Worm (Caenorhabditis elegans) whole organism, young adult: ENCODE measurements around the gene nhr-7.

Experiments used
- F57C9.4 ChIP-seq: sonication (generic microtip); optimal IDR thresholded peaks from 2 replicates; lab custom pipeline; 2017; ENCODE audit warnings: mild to moderate bottlenecking, missing genetic modification characterization, missing compliant biosample characterization
- ama-1 ChIP-seq, 3 experiments: fragments of 150-350 bp in 1 of 3; sonication (generic microtip) in 2 of 3; optimal IDR thresholded peaks; 2 replicates each; lab custom pipeline; 2014 to 2018; ENCODE audit warnings: missing biosample characterization in 2 of 3, missing genetic modification characterization in 2 of 3, missing genetic modification reagents in 2 of 3
- cebp-2 ChIP-seq: fragments of 200-800 bp; sonication (Bioruptor generic); IDR thresholded peaks from 2 replicates; pipeline ENCODE4 v1.3.6; 2022; ENCODE audit warnings: missing genetic modification characterization, missing compliant biosample characterization
- dox-1 ChIP-seq: fragments of 200-800 bp; sonication (Bioruptor generic); IDR thresholded peaks from 2 replicates; pipeline ENCODE4 v1.3.6; 2022; ENCODE audit warnings: missing genetic modification reagents, missing genetic modification characterization, missing compliant biosample characterization
- lin-35 ChIP-seq, 3 experiments: fragments of 150-350 bp in 2 of 3; sonication (generic microtip) in 1 of 3; optimal IDR thresholded peaks; 2 replicates each; lab custom pipeline; 2014 to 2018; ENCODE audit warnings: missing biosample characterization in 3 of 3, missing genetic modification characterization in 3 of 3, missing genetic modification reagents in 3 of 3
- snpc-3.4 ChIP-seq: sonication (generic microtip); optimal IDR thresholded peaks from 2 replicates; lab custom pipeline; 2017; ENCODE audit warnings: missing genetic modification characterization, mild to moderate bottlenecking, missing compliant biosample characterization, antibody characterized with exemption, moderate library complexity, missing genotype, missing genetic modification reagents
- snpc-4 ChIP-seq, 5 experiments: fragments of 150-350 bp in 1 of 5; sonication (generic microtip) in 4 of 5; optimal IDR thresholded peaks; 2 replicates each; lab custom pipeline; 2014 to 2018; ENCODE audit warnings: missing genetic modification characterization in 5 of 5, missing biosample characterization in 3 of 5, antibody characterized with exemption in 2 of 5, mild to moderate bottlenecking in 2 of 5, missing compliant biosample characterization in 2 of 5, missing genotype in 2 of 5, moderate library complexity in 2 of 5, missing genetic modification reagents in 1 of 5
- unc-130 ChIP-seq: sonication (generic microtip); optimal IDR thresholded peaks from 2 replicates; lab custom pipeline; 2016; ENCODE audit warnings: missing genetic modification reagents, missing genetic modification characterization, missing compliant biosample characterization
- xnd-1 ChIP-seq: sonication (generic microtip); optimal IDR thresholded peaks from 2 replicates; lab custom pipeline; 2016; ENCODE audit warnings: missing genotype, missing genetic modification reagents, missing genetic modification characterization, missing compliant biosample characterization

ce11 chrIV:11298154-11299086, 27.3 kb upstream of the nhr-7 start, which contains the start of the genes B0035.15 and dnj-1:
- no peak for TF ChIP-seq lin-35 (GFP tag; optimal IDR thresholded peaks at IDR 0.05; lab: Kevin White, UChicago)
- no peak for TF ChIP-seq F57C9.4 (tag; lab: Kevin White, UChicago)
- no peak for TF ChIP-seq ama-1 (optimal IDR thresholded peaks at IDR 0.05; lab: Kevin White, UChicago)
- TF ChIP-seq ama-1 (GFP tag; optimal IDR thresholded peaks at IDR 0.05; lab: Kevin White, UChicago): no peak
- no peak for TF ChIP-seq snpc-4 (GFP tag; optimal IDR thresholded peaks at IDR 0.05; lab: Kevin White, UChicago)
- TF ChIP-seq snpc-4 (tag; optimal IDR thresholded peaks at IDR 0.05; lab: Kevin White, UChicago): no peak
- peak; percentile 69 for TF ChIP-seq xnd-1 (tag; lab: Kevin White, UChicago)
- no peak for TF ChIP-seq cebp-2 (GFP tag; lab: Robert Waterston, UW)
- TF ChIP-seq unc-130 (GFP tag; lab: Kevin White, UChicago): no peak
- TF ChIP-seq snpc-3.4 (tag; lab: Kevin White, UChicago): no peak
- no peak for TF ChIP-seq dox-1 (GFP tag; lab: Robert Waterston, UW)
